Worm (Caenorhabditis elegans) whole organism, early embryonic: ENCODE data around the gene R08D7.4.

Experiments
- B0310.2 ChIP-seq: sonication (generic microtip); optimal IDR thresholded peaks from 2 replicates; lab custom pipeline; 2016; ENCODE audit warnings: mild to moderate bottlenecking, missing genetic modification characterization, missing compliant biosample characterization
- ama-1 ChIP-seq: fragments of 150-350 bp; optimal IDR thresholded peaks from 2 replicates; lab custom pipeline; 2014
- ceh-13 ChIP-seq: fragments of 200-800 bp; sonication (Bioruptor generic); optimal IDR thresholded peaks from 2 replicates; lab custom pipeline; 2018; ENCODE audit warnings: mild to moderate bottlenecking, missing genetic modification characterization, missing compliant biosample characterization
- ceh-36 ChIP-seq: sonication (generic microtip); optimal IDR thresholded peaks from 2 replicates; lab custom pipeline; 2016; ENCODE audit warnings: missing genetic modification characterization, inconsistent platforms, missing compliant biosample characterization
- ets-7 ChIP-seq: sonication (generic microtip); optimal IDR thresholded peaks from 2 replicates; lab custom pipeline; 2016; ENCODE audit warnings: missing genotype, missing genetic modification characterization, missing compliant biosample characterization
- flt-1 ChIP-seq: fragments of 200-800 bp; sonication (Bioruptor generic); IDR thresholded peaks from 2 replicates; pipeline ENCODE4 v1.3.6; 2022; ENCODE audit warnings: missing genetic modification characterization, missing compliant biosample characterization
- hmbx-1 ChIP-seq: sonication (generic microtip); optimal IDR thresholded peaks from 2 replicates; lab custom pipeline; 2016; ENCODE audit warnings: mild to moderate bottlenecking, missing genetic modification characterization, missing compliant biosample characterization
- hnd-1 ChIP-seq: sonication (generic microtip); optimal IDR thresholded peaks from 2 replicates; lab custom pipeline; 2016; ENCODE audit warnings: missing genetic modification characterization, missing compliant biosample characterization
- pes-1 ChIP-seq: fragments of 200-800 bp; sonication (Bioruptor generic); IDR thresholded peaks from 2 replicates; pipeline ENCODE4 v1.3.6; 2022; ENCODE audit warnings: missing genetic modification reagents, missing genetic modification characterization, missing compliant biosample characterization
- sea-1 ChIP-seq: fragments of 200-800 bp; sonication (Bioruptor generic); conservative IDR thresholded peaks from 2 replicates; pipeline ENCODE4 v1.3.6; 2022; ENCODE audit warnings: missing genetic modification characterization, missing compliant biosample characterization
- tbx-11 ChIP-seq: fragments of 200-800 bp; sonication (Bioruptor generic); IDR thresholded peaks from 2 replicates; pipeline ENCODE4 v1.3.6; 2022; ENCODE audit warnings: missing genetic modification characterization, missing compliant biosample characterization
- tbx-37 ChIP-seq: fragments of 200-800 bp; sonication (Bioruptor generic); conservative IDR thresholded peaks from 2 replicates; pipeline ENCODE4 v1.3.6; 2022; ENCODE audit warnings: missing genetic modification reagents, missing genetic modification characterization, missing compliant biosample characterization
- tra-4 ChIP-seq: sonication (generic microtip); optimal IDR thresholded peaks from 2 replicates; lab custom pipeline; 2017; ENCODE audit warnings: missing genetic modification characterization, missing compliant biosample characterization

DNA sequence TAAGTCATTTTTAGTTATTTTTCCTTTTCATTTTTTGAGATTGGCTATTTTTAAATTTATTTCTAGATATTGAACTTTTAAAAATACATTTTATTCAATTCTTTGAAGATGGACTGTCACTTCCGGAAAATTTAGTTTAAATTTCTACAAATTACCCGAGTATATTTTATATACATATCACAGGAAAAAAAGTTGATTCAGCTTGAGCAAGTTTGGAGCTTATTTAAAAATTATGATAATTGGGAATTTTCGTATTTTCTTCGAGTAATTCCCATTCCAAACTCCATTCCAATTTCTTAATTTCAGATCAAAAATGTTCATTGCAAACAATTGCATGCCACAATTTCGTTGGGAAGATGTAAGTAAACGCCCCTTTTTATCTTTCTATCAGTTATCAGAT, 42.0 kb upstream of the R08D7.4 start, which contains the start of gene arrd-15:
- TF ChIP-seq hnd-1: no peak
- no peak for TF ChIP-seq hmbx-1 (tag; lab: Kevin White, UChicago)
- TF ChIP-seq pes-1 (GFP tag; lab: Robert Waterston, UW): no peak
- no peak for TF ChIP-seq tbx-11 (GFP tag; lab: Robert Waterston, UW)
- TF ChIP-seq ama-1: no peak
- TF ChIP-seq flt-1 (GFP tag; lab: Robert Waterston, UW): no peak
- no peak for TF ChIP-seq tbx-37
- no peak for TF ChIP-seq ets-7
- no peak for TF ChIP-seq ceh-13 (GFP tag; lab: Kevin White, UChicago)
- TF ChIP-seq ceh-36 (tag; lab: Kevin White, UChicago): no peak
- no peak for TF ChIP-seq sea-1 (GFP tag; lab: Robert Waterston, UW)
- no peak for TF ChIP-seq tra-4
- TF ChIP-seq B0310.2: no peak
